Worm (Caenorhabditis elegans) whole organism, L1 larva: ENCODE data around the gene rig-4.

Experiments
- C34B4.2 ChIP-seq: sonication (generic microtip); optimal IDR thresholded peaks from 2 replicates; lab custom pipeline; 2017; ENCODE audit warnings: mild to moderate bottlenecking, missing genetic modification characterization, missing compliant biosample characterization
- Y116A8C.19 ChIP-seq: sonication (generic microtip); optimal IDR thresholded peaks from 2 replicates; lab custom pipeline; 2016; ENCODE audit warnings: missing compliant biosample characterization, missing genetic modification characterization, borderline replicate concordance
- aha-1 ChIP-seq: fragments of 150-350 bp; optimal IDR thresholded peaks from 2 replicates; lab custom pipeline; 2014; ENCODE audit warnings: missing biosample characterization, missing genetic modification characterization
- ama-1 ChIP-seq: fragments of 150-350 bp; optimal IDR thresholded peaks from 2 replicates; lab custom pipeline; 2014
- ceh-8 ChIP-seq: fragments of 200-800 bp; sonication (Bioruptor generic); optimal IDR thresholded peaks from 2 replicates; lab custom pipeline; 2018; ENCODE audit warnings: mild to moderate bottlenecking, missing genetic modification characterization, moderate library complexity, missing compliant biosample characterization
- ceh-82 ChIP-seq, 3 experiments: fragments of 150-350 bp in 1 of 3; sonication (generic microtip) in 2 of 3; optimal IDR thresholded peaks; 2 replicates each; lab custom pipeline; 2014 to 2017; ENCODE audit warnings: missing biosample characterization in 3 of 3, missing genetic modification characterization in 3 of 3
- ceh-88 ChIP-seq: fragments of 200-800 bp; sonication (Bioruptor generic); IDR thresholded peaks from 2 replicates; pipeline ENCODE4 v1.3.6; 2022; ENCODE audit warnings: missing genetic modification characterization, missing compliant biosample characterization
- dpl-1 ChIP-seq, 3 experiments: fragments of 150-350 bp in 2 of 3; sonication (generic microtip) in 1 of 3; optimal IDR thresholded peaks; 2 replicates each; lab custom pipeline; 2014 to 2017; ENCODE audit warnings: missing biosample characterization in 3 of 3, missing genetic modification characterization in 3 of 3, missing genetic modification reagents in 3 of 3
- egl-13 ChIP-seq: sonication (generic microtip); optimal IDR thresholded peaks from 2 replicates; lab custom pipeline; 2016; ENCODE audit warnings: missing genotype, missing genetic modification reagents, missing genetic modification characterization, missing compliant biosample characterization
- elt-2 ChIP-seq: sonication (generic microtip); optimal IDR thresholded peaks from 2 replicates; lab custom pipeline; 2016; ENCODE audit warnings: missing genetic modification characterization, mild to moderate bottlenecking, inconsistent platforms, missing compliant biosample characterization, missing genetic modification reagents
- elt-3 ChIP-seq, 6 experiments: fragments of 150-350 bp in 1 of 6; sonication (generic microtip); optimal IDR thresholded peaks; 2 replicates each; lab custom pipeline; 2017 to 2018; ENCODE audit warnings: missing biosample characterization in 6 of 6, missing genetic modification characterization in 6 of 6, inconsistent platforms in 1 of 6
- fkh-4 ChIP-seq: sonication (generic microtip); optimal IDR thresholded peaks from 2 replicates; lab custom pipeline; 2016; ENCODE audit warnings: missing compliant biosample characterization, missing genetic modification characterization, borderline replicate concordance
- hlh-17 ChIP-seq: fragments of 200-800 bp; sonication (Bioruptor generic); optimal IDR thresholded peaks from 2 replicates; lab custom pipeline; 2018; ENCODE audit warnings: missing genetic modification characterization, mild to moderate bottlenecking, missing compliant biosample characterization, moderate library complexity, borderline replicate concordance
- isw-1 ChIP-seq: fragments of 200-800 bp; sonication (Bioruptor generic); IDR thresholded peaks from 2 replicates; pipeline ENCODE4 v1.3.6; 2022; ENCODE audit warnings: missing genetic modification characterization, missing compliant biosample characterization
- lin-13 ChIP-seq: fragments of 150-350 bp; optimal IDR thresholded peaks from 2 replicates; lab custom pipeline; 2014; ENCODE audit warnings: missing biosample characterization, missing genetic modification reagents, missing genetic modification characterization
- lin-15B ChIP-seq: fragments of 150-350 bp; sonication (generic microtip); optimal IDR thresholded peaks from 3 replicates; lab custom pipeline; 2014; ENCODE audit warnings: missing biosample characterization, missing genetic modification characterization
- mdl-1 ChIP-seq, 2 experiments: fragments of 150-350 bp; optimal IDR thresholded peaks; 2 replicates each; lab custom pipeline; 2014 to 2017; ENCODE audit warnings: missing biosample characterization in 2 of 2, missing genetic modification characterization in 2 of 2, inconsistent platforms in 1 of 2
- mef-2 ChIP-seq: fragments of 150-350 bp; optimal IDR thresholded peaks from 2 replicates; lab custom pipeline; 2014; ENCODE audit warnings: missing biosample characterization, missing genetic modification characterization
- mep-1 ChIP-seq: fragments of 150-350 bp; optimal IDR thresholded peaks from 2 replicates; lab custom pipeline; 2014; ENCODE audit warnings: missing biosample characterization, missing genetic modification characterization
- nhr-20 ChIP-seq: sonication (generic microtip); optimal IDR thresholded peaks from 2 replicates; lab custom pipeline; 2016; ENCODE audit warnings: mild to moderate bottlenecking, missing genetic modification characterization, missing compliant biosample characterization
- nhr-237 ChIP-seq: fragments of 150-350 bp; optimal IDR thresholded peaks from 2 replicates; lab custom pipeline; 2014; ENCODE audit warnings: missing biosample characterization, missing genetic modification characterization
- nhr-47 ChIP-seq: sonication (generic microtip); optimal IDR thresholded peaks from 2 replicates; lab custom pipeline; 2016; ENCODE audit warnings: mild to moderate bottlenecking, missing genetic modification characterization, moderate library complexity, missing compliant biosample characterization
- nhr-77 ChIP-seq: fragments of 150-350 bp; optimal IDR thresholded peaks from 2 replicates; lab custom pipeline; 2014; ENCODE audit warnings: missing biosample characterization, missing genetic modification characterization
- nhr-84 ChIP-seq: sonication (generic microtip); optimal IDR thresholded peaks from 2 replicates; lab custom pipeline; 2017; ENCODE audit warnings: missing biosample characterization, missing genetic modification characterization
- nhr-85 ChIP-seq: sonication (generic microtip); peaks from one replicate; lab custom pipeline; 2016; ENCODE audit warnings: missing genetic modification characterization, inconsistent platforms, missing compliant biosample characterization
- nhr-90 ChIP-seq: sonication (generic microtip); optimal IDR thresholded peaks from 2 replicates; lab custom pipeline; 2016; ENCODE audit warnings: mild to moderate bottlenecking, missing genetic modification characterization, missing compliant biosample characterization; ENCODE audit not compliant: poor library complexity
- pqm-1 ChIP-seq: sonication (generic microtip); optimal IDR thresholded peaks from 3 replicates; lab custom pipeline; 2017; ENCODE audit warnings: missing biosample characterization, missing genetic modification characterization
- rnt-1 ChIP-seq: sonication (generic microtip); optimal IDR thresholded peaks from 2 replicates; lab custom pipeline; 2016; ENCODE audit warnings: mild to moderate bottlenecking, missing genetic modification characterization, moderate library complexity, missing compliant biosample characterization
- sptf-1 ChIP-seq: fragments of 150-350 bp; optimal IDR thresholded peaks from 2 replicates; lab custom pipeline; 2014; ENCODE audit warnings: missing biosample characterization, missing genetic modification characterization
- sup-37 ChIP-seq: fragments of 200-800 bp; sonication (Bioruptor generic); optimal IDR thresholded peaks from 2 replicates; lab custom pipeline; 2018; ENCODE audit warnings: mild to moderate bottlenecking, missing genetic modification characterization, missing compliant biosample characterization
- unc-62 ChIP-seq: fragments of 150-350 bp; optimal IDR thresholded peaks from 2 replicates; lab custom pipeline; 2014; ENCODE audit warnings: missing biosample characterization, missing genetic modification reagents, missing genetic modification characterization
- zag-1 ChIP-seq: fragments of 150-350 bp; optimal IDR thresholded peaks from 2 replicates; lab custom pipeline; 2014; ENCODE audit warnings: missing biosample characterization, missing genetic modification characterization

The rig-4 gene

DNA sequence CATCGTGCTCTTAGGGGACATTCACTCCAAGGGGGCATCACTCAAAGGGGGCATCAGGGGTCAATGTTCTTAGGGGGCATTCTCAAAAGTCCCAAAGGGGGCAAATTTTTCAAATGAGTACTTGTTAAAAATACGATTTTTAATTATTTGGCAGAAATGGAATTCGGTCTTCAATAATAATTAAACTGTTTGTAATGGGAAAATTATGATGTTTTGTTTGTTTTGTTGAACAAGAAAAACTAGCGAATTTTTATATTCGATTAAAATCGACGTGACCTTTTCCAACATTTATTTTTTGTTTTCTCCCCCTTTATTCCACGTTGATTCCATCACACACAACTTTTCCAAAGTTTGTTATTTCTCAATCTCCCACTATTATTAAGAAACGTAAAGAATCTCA is 36.9 kb downstream of the rig-4 start, which contains the start of gene F57H12.5 (continued):
- TF ChIP-seq mef-2 (tag; lab: Kevin White, UChicago) = no peak
- no peak for TF ChIP-seq ceh-88 (GFP tag; lab: Robert Waterston, UW)

ce11 chrIV:7961889-7962342 is 42.0 kb downstream of the rig-4 start:
- TF ChIP-seq zag-1 (tag; lab: Kevin White, UChicago) = no peak
- no peak for TF ChIP-seq pqm-1 (tag; lab: Kevin White, UChicago)
- TF ChIP-seq Y116A8C.19 (tag; lab: Kevin White, UChicago) = no peak
- TF ChIP-seq sptf-1 (tag; lab: Kevin White, UChicago) = no peak
- TF ChIP-seq nhr-77 (tag; lab: Kevin White, UChicago) = no peak
- TF ChIP-seq ceh-88 (GFP tag; lab: Robert Waterston, UW) = no peak
- TF ChIP-seq, all 84 proteins: peak for 0

- TF ChIP-seq C34B4.2 (no peak), nhr-47 (tag; lab: Kevin White, UChicago) (no peak), dpl-1 (GFP tag; optimal IDR thresholded peaks at IDR 0.05; lab: Kevin White, UChicago) (no peak), hlh-17 (GFP tag; lab: Kevin White, UChicago) (no peak), fkh-4 (tag; lab: Kevin White, UChicago) (no peak), egl-13 (no peak), rnt-1 (no peak), nhr-20 (tag; lab: Kevin White, UChicago) (no peak), nhr-85 (tag; lab: Kevin White, UChicago) (no peak), Y116A8C.19 (tag; lab: Kevin White, UChicago) (no peak), elt-2 (tag; lab: Kevin White, UChicago) (no peak), zag-1 (tag; lab: Kevin White, UChicago) (no peak), mep-1 (no peak), ama-1 (lab: Kevin White, UChicago) (no peak), nhr-90 (tag; lab: Kevin White, UChicago) (no peak)
Measured at ce11 chrIV:7958092-7958491, 45.8 kb downstream of the rig-4 start.

- TF ChIP-seq lin-13 (no peak), ceh-82 (tag; optimal IDR thresholded peaks at IDR 0.05; lab: Kevin White, UChicago) (no peak), aha-1 (no peak), nhr-90 (tag; lab: Kevin White, UChicago) (no peak), mdl-1 (tag; optimal IDR thresholded peaks at IDR 0.05; lab: Kevin White, UChicago) (no peak), lin-15B (tag; lab: Kevin White, UChicago) (no peak), nhr-84 (tag; lab: Kevin White, UChicago) (no peak), egl-13 (no peak), nhr-47 (tag; lab: Kevin White, UChicago) (no peak), ceh-8 (GFP tag; lab: Kevin White, UChicago) (no peak), nhr-237 (tag; lab: Kevin White, UChicago) (no peak), sup-37 (GFP tag; lab: Kevin White, UChicago) (no peak), unc-62 (no peak), fkh-4 (tag; lab: Kevin White, UChicago) (no peak), elt-3 (tag; optimal IDR thresholded peaks at IDR 0.05; lab: Kevin White, UChicago) (no peak), sptf-1 (tag; lab: Kevin White, UChicago) (no peak), dpl-1 (GFP tag; optimal IDR thresholded peaks at IDR 0.05; lab: Kevin White, UChicago) (no peak), zag-1 (tag; lab: Kevin White, UChicago) (no peak), isw-1 (GFP tag; lab: Robert Waterston, UW) (no peak)
Measured at ce11 chrIV:7957504-7957903, 46.4 kb downstream of the rig-4 start, which contains the start of gene frpr-10. TSS of gene frpr-10 (plus strand) at chrIV:7957804.
